Worm (Caenorhabditis elegans) whole organism, L2 larva: Measurements from ENCODE around the gene wrt-7.

ENCODE experiments used
- ZK546.5 ChIP-seq: sonication (generic microtip); optimal IDR thresholded peaks from 2 replicates; lab custom pipeline; 2017; ENCODE audit warnings: missing biosample characterization, missing genetic modification characterization
- alr-1 ChIP-seq: fragments of 150-350 bp; optimal IDR thresholded peaks from 2 replicates; lab custom pipeline; 2014; ENCODE audit warnings: missing biosample characterization, missing genetic modification characterization
- ama-1 ChIP-seq: fragments of 150-350 bp; optimal IDR thresholded peaks from 2 replicates; lab custom pipeline; 2018; ENCODE audit warnings: inconsistent platforms
- ceh-82 ChIP-seq: fragments of 150-350 bp; optimal IDR thresholded peaks from 2 replicates; lab custom pipeline; 2014; ENCODE audit warnings: missing biosample characterization, missing genetic modification characterization
- lin-39 ChIP-seq: fragments of 150-350 bp; optimal IDR thresholded peaks from 2 replicates; lab custom pipeline; 2014; ENCODE audit warnings: missing biosample characterization, missing genetic modification reagents, missing genetic modification characterization
- nhr-25 ChIP-seq: fragments of 150-350 bp; sonication (generic microtip); optimal IDR thresholded peaks from 3 replicates; lab custom pipeline; 2014; ENCODE audit warnings: missing biosample characterization, missing genetic modification characterization
- snpc-4 ChIP-seq: fragments of 150-350 bp; optimal IDR thresholded peaks from 2 replicates; lab custom pipeline; 2014; ENCODE audit warnings: missing biosample characterization, missing genetic modification characterization
- unc-62 ChIP-seq: fragments of 150-350 bp; optimal IDR thresholded peaks from 2 replicates; lab custom pipeline; 2014; ENCODE audit warnings: missing biosample characterization, missing genetic modification reagents, missing genetic modification characterization
- ztf-11 ChIP-seq: sonication (generic microtip); optimal IDR thresholded peaks from 2 replicates; lab custom pipeline; 2017; ENCODE audit warnings: missing biosample characterization, missing genetic modification characterization

ce11 chrV:15293865-15294264 is 43.4 kb downstream of the wrt-7 start, which contains the start of gene str-96:
- no peak for TF ChIP-seq lin-39 (tag; lab: Kevin White, UChicago)
- no peak for TF ChIP-seq ceh-82 (tag; lab: Kevin White, UChicago)
- TF ChIP-seq ztf-11 (tag; lab: Kevin White, UChicago): no peak
- no peak for TF ChIP-seq alr-1 (tag; lab: Kevin White, UChicago)
- no peak for TF ChIP-seq nhr-25
- TF ChIP-seq unc-62 (GFP tag; lab: Kevin White, UChicago): no peak
- TF ChIP-seq ZK546.5 (tag; lab: Kevin White, UChicago): no peak
- TF ChIP-seq snpc-4: no peak
- no peak for TF ChIP-seq ama-1 (lab: Kevin White, UChicago)
